Worm (Caenorhabditis elegans): ENCODE data around the gene K02D3.1.

Gene K02D3.1

DNA sequence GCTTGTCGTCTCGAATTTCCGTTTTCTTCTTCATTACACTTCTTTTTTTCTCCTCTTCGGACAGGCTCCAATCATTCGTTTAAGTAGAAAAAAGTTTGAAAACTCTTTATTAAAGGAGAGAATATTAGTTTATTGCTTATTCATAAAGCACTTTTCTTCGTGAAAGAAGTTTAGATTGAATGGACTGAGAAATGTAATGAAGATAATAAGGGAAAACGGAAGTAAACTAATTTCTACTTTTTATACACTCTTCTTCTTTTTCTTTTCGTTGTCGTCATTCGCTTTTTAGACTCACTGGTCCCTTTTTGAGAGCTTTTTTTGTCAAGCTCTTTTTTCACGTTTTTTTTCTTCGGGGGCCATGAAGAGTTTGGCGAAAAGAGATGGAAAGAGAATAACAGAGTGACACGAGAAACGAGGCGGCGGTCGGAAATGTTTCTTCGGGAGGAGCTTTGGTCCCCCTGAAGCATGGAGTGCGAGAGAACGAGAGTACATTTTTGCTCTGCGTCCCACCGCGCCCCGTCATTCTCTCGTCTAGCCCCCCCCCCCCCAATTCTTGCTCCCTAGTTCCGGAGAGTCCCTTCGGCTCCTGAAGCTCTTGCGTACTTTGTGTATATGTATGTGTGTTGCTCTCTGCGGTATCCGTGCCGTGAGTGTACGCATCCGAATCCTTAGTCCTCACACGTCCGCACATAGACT is 32.6 kb downstream of the K02D3.1 start (continued):
- TF ChIP-seq pqm-1 (tag; optimal IDR thresholded peaks at IDR 0.05) = no peak
- TF ChIP-seq nhr-19 (GFP tag; conservative IDR thresholded peaks at IDR 0.05) = peak; percentile 55
- TF ChIP-seq hlh-17 (GFP tag; optimal IDR thresholded peaks at IDR 0.05; ENCODE audit: borderline replicate concordance) = no peak
- no peak for TF ChIP-seq ceh-88 (GFP tag; IDR thresholded peaks at IDR 0.05)
- TF ChIP-seq hlh-4 (tag; optimal IDR thresholded peaks at IDR 0.05) = no peak
- TF ChIP-seq unc-30 (tag; optimal IDR thresholded peaks at IDR 0.05) = no peak
- peak; percentile 33 for TF ChIP-seq zag-1 (tag; optimal IDR thresholded peaks at IDR 0.05)
- TF ChIP-seq C16A3.4 (tag; optimal IDR thresholded peaks at IDR 0.05) = no peak
- TF ChIP-seq nhr-20 (tag; optimal IDR thresholded peaks at IDR 0.05) = no peak
- no peak for TF ChIP-seq ama-1 (optimal IDR thresholded peaks at IDR 0.05)
- TF ChIP-seq ztf-11 (tag; optimal IDR thresholded peaks at IDR 0.05) = no peak
- peak; percentile 73 for TF ChIP-seq ces-1 (GFP tag; optimal IDR thresholded peaks at IDR 0.05)
- peak; percentile 44 for TF ChIP-seq skn-1 (tag; optimal IDR thresholded peaks at IDR 0.05)
- peak; percentile 36 for TF ChIP-seq swsn-7 (tag; optimal IDR thresholded peaks at IDR 0.05)
- TF ChIP-seq snpc-4 (tag; optimal IDR thresholded peaks at IDR 0.05) = no peak
- no peak for TF ChIP-seq dpl-1 (GFP tag; optimal IDR thresholded peaks at IDR 0.05)
- peak; percentile 43 for TF ChIP-seq nhr-47 (tag; optimal IDR thresholded peaks at IDR 0.05)
- no peak for TF ChIP-seq sox-4 (tag; optimal IDR thresholded peaks at IDR 0.05)
- TF ChIP-seq isw-1 (GFP tag; IDR thresholded peaks at IDR 0.05) = no peak; the same call in 1 of the 2 replicates
- TF ChIP-seq unc-86 (tag; optimal IDR thresholded peaks at IDR 0.05) = peak; percentile 50
- no peak for TF ChIP-seq ceh-90 (tag; optimal IDR thresholded peaks at IDR 0.05)
- TF ChIP-seq efl-1 (optimal IDR thresholded peaks at IDR 0.05) = no peak
- TF ChIP-seq efl-1 (GFP tag; optimal IDR thresholded peaks at IDR 0.05 in 1 of 2) = peak in 1 of 2 experiments; percentile 38
- no peak for TF ChIP-seq tlp-1 (tag; optimal IDR thresholded peaks at IDR 0.05)
- no peak for TF ChIP-seq irx-1 (tag; optimal IDR thresholded peaks at IDR 0.05)
- TF ChIP-seq vab-15 (tag; optimal IDR thresholded peaks at IDR 0.05) = no peak
- peak; percentile 54; the same call in 1 of the 2 replicates for TF ChIP-seq mab-9 (GFP tag; IDR thresholded peaks at IDR 0.05)
- no peak for TF ChIP-seq ztf-4 (tag; optimal IDR thresholded peaks at IDR 0.05)
- TF ChIP-seq rnt-1 (tag; optimal IDR thresholded peaks at IDR 0.05) = peak; percentile 36
- TF ChIP-seq zip-4 (GFP tag; optimal IDR thresholded peaks at IDR 0.05) = no peak
- TF ChIP-seq jun-1 (tag; optimal IDR thresholded peaks at IDR 0.05) = no peak
- no peak for TF ChIP-seq nhr-77 (tag; optimal IDR thresholded peaks at IDR 0.05)
- no peak for TF ChIP-seq F16B12.6 (tag; optimal IDR thresholded peaks at IDR 0.05)
- no peak for TF ChIP-seq mef-2 (tag; optimal IDR thresholded peaks at IDR 0.05)
- peak in 1 of 2 experiments; percentile 46 for TF ChIP-seq lsy-2 (tag; optimal IDR thresholded peaks at IDR 0.05)
- TF ChIP-seq hpl-2 (GFP tag; optimal IDR thresholded peaks at IDR 0.05) = no peak
- TF ChIP-seq mdl-1 (tag; optimal IDR thresholded peaks at IDR 0.05) = no peak
- no peak for TF ChIP-seq lin-13 (GFP tag; optimal IDR thresholded peaks at IDR 0.05)
- peak; percentile 14 for TF ChIP-seq mep-1 (tag; optimal IDR thresholded peaks at IDR 0.05)
- TF ChIP-seq lir-3 (tag; optimal IDR thresholded peaks at IDR 0.05; ENCODE audit: poor library complexity) = no peak
- TF ChIP-seq unc-130 (tag; optimal IDR thresholded peaks at IDR 0.05) = no peak
- TF ChIP-seq lin-14 (GFP tag; optimal IDR thresholded peaks at IDR 0.05) = peak; percentile 96

ce11 chrX:13743371-13743770 is 36.7 kb downstream of the K02D3.1 start:
- TF ChIP-seq blmp-1 (tag; optimal IDR thresholded peaks at IDR 0.05) (no peak), mab-9 (GFP tag; IDR thresholded peaks at IDR 0.05) (no peak), nhr-20 (tag; optimal IDR thresholded peaks at IDR 0.05) (no peak), nhr-71 (tag; optimal IDR thresholded peaks at IDR 0.05) (peak; percentile 26), mdl-1 (tag; optimal IDR thresholded peaks at IDR 0.05) (peak in 1 of 2 experiments; percentile 32), nhr-84 (tag; optimal IDR thresholded peaks at IDR 0.05) (no peak), pag-3 (tag; optimal IDR thresholded peaks at IDR 0.05; ENCODE audit: borderline replicate concordance, insufficient read depth) (no peak), elt-3 (tag; optimal IDR thresholded peaks at IDR 0.05) (no peak), aly-2 (tag; optimal IDR thresholded peaks at IDR 0.05) (no peak), C34B4.2 (tag; optimal IDR thresholded peaks at IDR 0.05) (no peak), mef-2 (tag; optimal IDR thresholded peaks at IDR 0.05) (no peak), ces-1 (GFP tag; optimal IDR thresholded peaks at IDR 0.05) (no peak), ztf-4 (tag; optimal IDR thresholded peaks at IDR 0.05) (no peak), unc-86 (tag; optimal IDR thresholded peaks at IDR 0.05) (no peak), fkh-8 (tag; optimal IDR thresholded peaks at IDR 0.05) (no peak), dpl-1 (GFP tag; optimal IDR thresholded peaks at IDR 0.05) (no peak), lin-14 (GFP tag; optimal IDR thresholded peaks at IDR 0.05) (peak; percentile 52), aha-1 (tag; optimal IDR thresholded peaks at IDR 0.05) (no peak), tlp-1 (tag; optimal IDR thresholded peaks at IDR 0.05) (no peak), nhr-77 (tag; optimal IDR thresholded peaks at IDR 0.05) (peak; percentile 35), egl-13 (tag; optimal IDR thresholded peaks at IDR 0.05) (no peak), efl-3 (GFP tag; optimal IDR thresholded peaks at IDR 0.05) (no peak)

Data from whole organism, L1 larva.